Worm (Caenorhabditis elegans) whole organism, L3 larva: ENCODE data around the gene K11H12.9.

ENCODE experiments used
- R02D3.7 ChIP-seq: fragments of 150-350 bp; optimal IDR thresholded peaks from 2 replicates; lab custom pipeline; 2014; ENCODE audit warnings: missing biosample characterization, missing genetic modification characterization
- ZK546.5 ChIP-seq: sonication (generic microtip); optimal IDR thresholded peaks from 2 replicates; lab custom pipeline; 2017; ENCODE audit warnings: missing biosample characterization, missing genetic modification characterization
- aly-2 ChIP-seq: fragments of 150-350 bp; optimal IDR thresholded peaks from 2 replicates; lab custom pipeline; 2014; ENCODE audit warnings: missing biosample characterization, missing genetic modification characterization
- ama-1 ChIP-seq: fragments of 150-350 bp; optimal IDR thresholded peaks from 2 replicates; lab custom pipeline; 2018
- ceh-28 ChIP-seq: fragments of 150-350 bp; optimal IDR thresholded peaks from 2 replicates; lab custom pipeline; 2014; ENCODE audit warnings: missing biosample characterization, missing genetic modification reagents, missing genetic modification characterization
- ceh-82 ChIP-seq: fragments of 150-350 bp; optimal IDR thresholded peaks from 2 replicates; lab custom pipeline; 2014; ENCODE audit warnings: missing biosample characterization, missing genetic modification characterization
- ceh-9 ChIP-seq: sonication (generic microtip); optimal IDR thresholded peaks from 2 replicates; lab custom pipeline; 2018; ENCODE audit warnings: missing biosample characterization, missing genetic modification characterization
- daf-12 ChIP-seq: fragments of 150-350 bp; optimal IDR thresholded peaks from 2 replicates; lab custom pipeline; 2014; ENCODE audit warnings: missing biosample characterization, missing genetic modification reagents, missing genetic modification characterization
- egl-27 ChIP-seq: sonication (generic microtip); optimal IDR thresholded peaks from 4 replicates; lab custom pipeline; 2017; ENCODE audit warnings: missing biosample characterization, missing genetic modification reagents, missing genetic modification characterization
- egl-5 ChIP-seq: fragments of 150-350 bp; optimal IDR thresholded peaks from 2 replicates; lab custom pipeline; 2017; ENCODE audit warnings: missing biosample characterization, missing genetic modification reagents, missing genetic modification characterization, inconsistent platforms
- elt-1 ChIP-seq: fragments of 150-350 bp; optimal IDR thresholded peaks from 2 replicates; lab custom pipeline; 2014; ENCODE audit warnings: missing biosample characterization, missing genetic modification characterization
- elt-2 ChIP-seq: sonication (generic microtip); optimal IDR thresholded peaks from 2 replicates; lab custom pipeline; 2016; ENCODE audit warnings: missing genetic modification reagents, mild to moderate bottlenecking, missing genetic modification characterization, missing compliant biosample characterization
- elt-3 ChIP-seq, 3 experiments: fragments of 150-350 bp in 1 of 3; sonication (generic microtip) in 2 of 3; optimal IDR thresholded peaks; 2 replicates in 2 of 3; 4 replicates in 1 of 3; lab custom pipeline; 2014 to 2017; ENCODE audit warnings: missing biosample characterization in 3 of 3, missing genetic modification characterization in 3 of 3
- eor-1 ChIP-seq, 2 experiments: fragments of 150-350 bp; optimal IDR thresholded peaks; 2 replicates each; lab custom pipeline; 2014 to 2018; ENCODE audit warnings: missing biosample characterization in 2 of 2, missing genetic modification characterization in 2 of 2
- fkh-10 ChIP-seq: sonication (generic microtip); optimal IDR thresholded peaks from 2 replicates; lab custom pipeline; 2017; ENCODE audit warnings: missing biosample characterization, missing genetic modification reagents, missing genetic modification characterization
- hmg-11 ChIP-seq: sonication (generic microtip); optimal IDR thresholded peaks from 2 replicates; lab custom pipeline; 2016; ENCODE audit warnings: missing genetic modification characterization, missing compliant biosample characterization
- jun-1 ChIP-seq: fragments of 150-350 bp; optimal IDR thresholded peaks from 2 replicates; lab custom pipeline; 2014; ENCODE audit warnings: missing biosample characterization, missing genetic modification reagents, missing genetic modification characterization
- lin-15B ChIP-seq: fragments of 150-350 bp; optimal IDR thresholded peaks from 2 replicates; lab custom pipeline; 2014; ENCODE audit warnings: missing biosample characterization, missing genetic modification characterization
- lin-39 ChIP-seq: fragments of 150-350 bp; optimal IDR thresholded peaks from 2 replicates; lab custom pipeline; 2018; ENCODE audit warnings: missing biosample characterization, missing genetic modification reagents, missing genetic modification characterization
- mml-1 ChIP-seq: fragments of 150-350 bp; sonication (generic microtip); optimal IDR thresholded peaks from 3 replicates; lab custom pipeline; 2014; ENCODE audit warnings: missing biosample characterization, missing genetic modification characterization
- nfya-1 ChIP-seq: sonication (generic microtip); optimal IDR thresholded peaks from 2 replicates; lab custom pipeline; 2017; ENCODE audit warnings: missing genetic modification characterization, mild to moderate bottlenecking, missing compliant biosample characterization, antibody characterized with exemption, moderate library complexity; ENCODE audit not compliant: insufficient read depth
- nhr-12 ChIP-seq: fragments of 150-350 bp; optimal IDR thresholded peaks from 2 replicates; lab custom pipeline; 2014; ENCODE audit warnings: missing biosample characterization, missing genetic modification characterization
- nhr-25 ChIP-seq: sonication (generic microtip); optimal IDR thresholded peaks from 2 replicates; lab custom pipeline; 2017; ENCODE audit warnings: missing biosample characterization, missing genetic modification characterization
- nhr-28 ChIP-seq: fragments of 150-350 bp; optimal IDR thresholded peaks from 2 replicates; lab custom pipeline; 2014; ENCODE audit warnings: missing biosample characterization, missing genetic modification characterization
- nhr-43 ChIP-seq: sonication (generic microtip); optimal IDR thresholded peaks from 2 replicates; lab custom pipeline; 2016; ENCODE audit warnings: mild to moderate bottlenecking, missing genetic modification characterization, missing compliant biosample characterization; ENCODE audit not compliant: poor library complexity, severe bottlenecking
- nhr-67 ChIP-seq: fragments of 150-350 bp; optimal IDR thresholded peaks from 2 replicates; lab custom pipeline; 2014; ENCODE audit warnings: missing biosample characterization, missing genetic modification characterization
- nhr-77 ChIP-seq: fragments of 150-350 bp; optimal IDR thresholded peaks from 2 replicates; lab custom pipeline; 2014; ENCODE audit warnings: missing biosample characterization, missing genetic modification characterization
- pha-4 ChIP-seq: fragments of 150-350 bp; optimal IDR thresholded peaks from 2 replicates; lab custom pipeline; 2014; ENCODE audit warnings: missing biosample characterization, missing genetic modification reagents, missing genetic modification characterization
- pqm-1 ChIP-seq: fragments of 150-350 bp; optimal IDR thresholded peaks from 2 replicates; lab custom pipeline; 2017; ENCODE audit warnings: missing biosample characterization, missing genetic modification characterization, inconsistent platforms
- sea-2 ChIP-seq: fragments of 150-350 bp; sonication (generic microtip); optimal IDR thresholded peaks from 4 replicates; lab custom pipeline; 2014; ENCODE audit warnings: missing biosample characterization, missing genetic modification reagents, missing genetic modification characterization
- snpc-4 ChIP-seq: fragments of 150-350 bp; optimal IDR thresholded peaks from 2 replicates; lab custom pipeline; 2014; ENCODE audit warnings: missing biosample characterization, missing genetic modification characterization
- tbx-2 ChIP-seq: sonication (generic microtip); optimal IDR thresholded peaks from 2 replicates; lab custom pipeline; 2016; ENCODE audit warnings: mild to moderate bottlenecking, missing genetic modification characterization, missing compliant biosample characterization
- unc-39 ChIP-seq: sonication (generic microtip); optimal IDR thresholded peaks from 4 replicates; lab custom pipeline; 2017; ENCODE audit warnings: missing biosample characterization, missing genetic modification characterization
- unc-62 ChIP-seq: fragments of 150-350 bp; sonication (generic microtip); optimal IDR thresholded peaks from 4 replicates; lab custom pipeline; 2014; ENCODE audit warnings: missing biosample characterization, missing genetic modification reagents, missing genetic modification characterization
- zag-1 ChIP-seq: fragments of 150-350 bp; optimal IDR thresholded peaks from 2 replicates; lab custom pipeline; 2014; ENCODE audit warnings: missing biosample characterization, missing genetic modification characterization

K11H12.9 gene

DNA sequence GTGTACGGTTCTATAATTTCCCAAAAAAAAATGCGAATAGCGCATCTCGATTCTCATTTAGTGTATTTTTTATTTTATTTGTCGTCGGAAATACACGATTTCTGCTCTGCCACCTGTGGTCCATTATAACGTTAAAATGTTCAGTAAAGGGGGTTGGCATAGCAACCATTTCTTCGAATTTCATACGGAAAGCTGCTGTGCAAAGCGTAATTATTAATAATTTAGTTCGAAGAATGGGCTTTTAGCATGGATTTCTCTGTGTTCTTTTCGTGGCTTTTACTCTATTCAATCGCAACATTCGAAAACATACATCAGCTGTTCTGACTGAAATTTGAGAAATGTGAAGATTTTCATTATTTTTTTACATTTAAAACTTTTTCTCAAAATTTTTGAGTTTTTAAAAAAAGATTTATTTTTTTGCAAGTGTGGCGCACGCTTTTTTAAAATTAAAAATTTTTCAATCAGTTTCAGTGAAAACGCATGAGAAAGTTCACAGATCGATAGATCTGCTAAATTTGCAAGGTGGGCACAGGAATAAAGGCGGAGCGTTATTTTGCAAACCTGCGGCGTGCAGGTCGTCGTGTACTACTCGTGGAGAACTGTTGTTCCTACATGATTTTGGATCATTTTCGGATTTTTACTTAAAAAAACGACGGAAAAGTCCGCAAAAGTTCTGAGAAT, 9.2 kb downstream of the K11H12.9 start:
- peak; percentile 6 for TF ChIP-seq elt-2 (tag; lab: Kevin White, UChicago)
- no peak for TF ChIP-seq mml-1
- TF ChIP-seq nhr-25 (tag; lab: Kevin White, UChicago): no peak
- TF ChIP-seq pha-4 (tag; lab: Kevin White, UChicago): peak; percentile 28
- TF ChIP-seq ceh-28 (tag; lab: Kevin White, UChicago): no peak
- no peak for TF ChIP-seq daf-12 (tag; lab: Kevin White, UChicago)
- TF ChIP-seq tbx-2 (tag; lab: Kevin White, UChicago): no peak

DNA sequence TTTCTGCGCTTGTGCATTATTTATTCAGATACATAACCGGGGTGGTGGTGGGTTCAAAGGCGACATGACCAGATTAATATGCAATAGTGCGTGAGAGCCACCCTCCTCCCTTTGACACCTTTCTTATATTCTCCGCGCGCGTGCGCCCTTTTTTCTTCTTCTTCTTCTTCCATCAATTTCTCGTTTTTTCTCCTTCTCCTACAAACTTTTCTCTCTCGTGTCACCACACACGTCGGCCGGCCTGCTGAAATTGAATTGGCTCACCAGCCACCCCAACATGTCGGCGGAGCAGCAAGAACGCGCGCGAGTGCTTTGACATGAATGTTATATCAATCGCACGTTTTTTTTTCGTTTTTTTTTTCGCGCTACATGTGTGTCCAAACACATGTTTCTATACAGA, 10.1 kb downstream of the K11H12.9 start:
- TF ChIP-seq ceh-9 (tag; lab: Kevin White, UChicago): no peak
- TF ChIP-seq unc-62 (GFP tag; lab: Kevin White, UChicago): no peak
- TF ChIP-seq fkh-10 (GFP tag; lab: Kevin White, UChicago): no peak
- no peak for TF ChIP-seq ceh-82 (tag; lab: Kevin White, UChicago)
- no peak for TF ChIP-seq nhr-28 (tag; lab: Kevin White, UChicago)
- TF ChIP-seq R02D3.7 (tag; lab: Kevin White, UChicago): no peak
- peak; percentile 5 for TF ChIP-seq nfya-1 (tag; lab: Kevin White, UChicago)
- no peak for TF ChIP-seq nhr-67 (tag; lab: Kevin White, UChicago)
- TF ChIP-seq hmg-11 (tag; lab: Kevin White, UChicago): peak; percentile 64

DNA sequence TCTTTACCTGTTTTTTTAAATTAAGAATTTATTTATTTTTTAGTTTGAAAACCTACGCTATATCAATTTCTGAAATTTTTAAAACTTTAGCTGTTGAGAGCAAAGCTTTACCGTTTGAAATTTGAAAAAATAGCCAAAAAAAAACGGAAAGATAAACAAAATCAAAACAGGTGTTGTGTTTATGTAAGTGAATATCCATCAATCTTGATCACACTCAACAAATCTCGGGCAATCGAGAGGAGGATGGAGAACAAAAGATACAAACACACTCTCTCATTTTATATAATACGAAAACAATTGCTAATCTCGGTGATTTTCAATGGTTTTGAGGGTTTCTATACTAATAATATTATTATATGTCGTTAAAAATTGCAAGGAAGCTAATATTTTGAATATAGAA, 12.2 kb downstream of the K11H12.9 start:
- TF ChIP-seq nhr-43 (tag; lab: Kevin White, UChicago) (no peak), nhr-12 (no peak), jun-1 (tag; lab: Kevin White, UChicago) (no peak), elt-3 (tag; optimal IDR thresholded peaks at IDR 0.05; lab: Kevin White, UChicago) (no peak), fkh-10 (GFP tag; lab: Kevin White, UChicago) (no peak), elt-2 (tag; lab: Kevin White, UChicago) (no peak), ceh-82 (tag; lab: Kevin White, UChicago) (no peak), ceh-28 (tag; lab: Kevin White, UChicago) (no peak), elt-1 (no peak), nhr-28 (tag; lab: Kevin White, UChicago) (no peak), tbx-2 (tag; lab: Kevin White, UChicago) (no peak), zag-1 (tag; lab: Kevin White, UChicago) (no peak), unc-62 (GFP tag; lab: Kevin White, UChicago) (no peak), daf-12 (tag; lab: Kevin White, UChicago) (no peak), R02D3.7 (tag; lab: Kevin White, UChicago) (no peak), snpc-4 (tag; lab: Kevin White, UChicago) (no peak)

DNA sequence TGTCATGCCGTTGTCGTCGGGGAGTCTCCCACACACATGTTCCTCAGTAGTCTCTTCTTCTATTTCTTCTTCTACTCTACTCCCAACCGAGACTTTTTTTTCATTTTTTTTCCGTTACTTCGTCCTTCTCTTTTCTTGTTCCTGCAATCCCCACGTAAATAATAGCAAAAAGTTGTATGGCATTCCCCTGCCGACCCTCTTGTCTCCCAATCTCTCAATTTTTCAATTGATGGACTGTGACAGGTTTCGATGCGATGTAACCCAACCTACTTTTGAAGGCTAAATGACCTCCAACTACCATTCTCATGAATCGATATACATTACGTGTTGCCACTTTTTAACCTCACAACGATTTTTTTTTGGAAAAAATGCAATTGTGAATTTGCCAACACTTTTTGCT, 14.7 kb downstream of the K11H12.9 start:
- TF ChIP-seq nhr-28 (tag; lab: Kevin White, UChicago) (no peak), nhr-25 (tag; lab: Kevin White, UChicago) (peak; percentile 63), hmg-11 (tag; lab: Kevin White, UChicago) (peak; percentile 49), egl-27 (tag; lab: Kevin White, UChicago) (peak; percentile 7), eor-1 (tag; optimal IDR thresholded peaks at IDR 0.05; lab: Kevin White, UChicago) (no peak), nfya-1 (tag; lab: Kevin White, UChicago) (no peak), tbx-2 (tag; lab: Kevin White, UChicago) (no peak), ceh-28 (tag; lab: Kevin White, UChicago) (peak; percentile 23), lin-39 (tag; lab: Kevin White, UChicago) (peak; percentile 30), pha-4 (tag; lab: Kevin White, UChicago) (no peak), snpc-4 (tag; lab: Kevin White, UChicago) (peak; percentile 18), R02D3.7 (tag; lab: Kevin White, UChicago) (no peak), unc-62 (GFP tag; lab: Kevin White, UChicago) (peak; percentile 76), pqm-1 (tag; lab: Kevin White, UChicago) (no peak)
- TF ChIP-seq, all 47 proteins: peak for 7

DNA sequence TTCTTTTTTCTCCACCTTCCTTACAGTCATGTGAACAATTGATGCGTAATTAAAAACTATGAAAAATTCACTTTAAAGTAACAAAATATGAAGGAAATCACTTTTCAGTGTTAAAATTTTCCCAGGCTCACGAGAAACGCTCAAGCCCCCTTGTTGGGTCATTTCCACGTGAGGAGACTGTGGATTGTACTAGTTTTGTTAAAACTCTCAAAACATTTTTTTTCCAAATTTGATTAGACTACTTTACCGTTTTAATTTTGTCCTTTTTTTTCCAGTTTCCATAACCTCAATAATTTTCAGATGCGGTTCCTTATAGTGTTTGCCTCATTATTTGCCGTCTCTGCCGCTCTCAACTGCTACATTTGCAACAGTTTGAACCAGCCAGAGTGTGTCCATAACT, 15.8 kb downstream of the K11H12.9 start, which contains the start of gene K11H12.7:
K11H12.7 (plus strand) TSS at position 301 of the 400 bp plus-strand sequence.
- TF ChIP-seq nhr-28 (tag; lab: Kevin White, UChicago): no peak
- TF ChIP-seq eor-1 (tag; optimal IDR thresholded peaks at IDR 0.05; lab: Kevin White, UChicago): no peak
- no peak for TF ChIP-seq ZK546.5 (tag; lab: Kevin White, UChicago)
- no peak for TF ChIP-seq pqm-1 (tag; lab: Kevin White, UChicago)
- no peak for TF ChIP-seq ama-1 (lab: Kevin White, UChicago)
- TF ChIP-seq elt-1: no peak
- no peak for TF ChIP-seq nhr-67 (tag; lab: Kevin White, UChicago)
- TF ChIP-seq aly-2: no peak
- TF ChIP-seq elt-3 (tag; optimal IDR thresholded peaks at IDR 0.05; lab: Kevin White, UChicago): no peak
- no peak for TF ChIP-seq sea-2 (GFP tag; lab: Kevin White, UChicago)
- TF ChIP-seq unc-39 (tag; lab: Kevin White, UChicago): no peak
- TF ChIP-seq egl-5 (tag; lab: Kevin White, UChicago): no peak
- TF ChIP-seq lin-15B (tag; lab: Kevin White, UChicago): no peak
- no peak for TF ChIP-seq nfya-1 (tag; lab: Kevin White, UChicago)
- TF ChIP-seq nhr-77 (tag; lab: Kevin White, UChicago): no peak
- TF ChIP-seq, all 47 proteins: peak for 0
